Worm (Caenorhabditis elegans): Measurements from ENCODE around the gene inx-10.

DNA sequence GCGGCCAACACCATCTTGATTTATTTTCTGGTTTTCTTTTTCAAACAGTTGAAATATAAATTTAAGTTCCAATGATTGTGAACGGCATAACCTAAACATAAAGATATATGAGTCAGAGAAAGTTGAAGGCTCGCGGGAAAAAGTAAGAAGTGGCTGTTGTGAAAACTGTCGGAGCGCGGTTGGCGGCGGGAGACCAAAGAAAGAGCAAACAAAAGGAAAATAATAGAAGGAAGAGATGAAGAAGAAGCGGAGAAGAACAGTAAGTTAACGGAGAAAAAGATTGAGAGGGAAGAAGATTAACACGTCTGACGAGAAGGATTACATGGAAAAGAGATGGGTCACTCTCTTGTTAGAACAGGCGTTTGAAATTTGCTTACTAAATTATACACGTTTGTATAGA, at the start of gene inx-10:
- no peak for TF ChIP-seq ama-1 (optimal IDR thresholded peaks at IDR 0.05)
- no peak for TF ChIP-seq hnd-1 (tag; optimal IDR thresholded peaks at IDR 0.05)
- TF ChIP-seq aly-1 (tag; optimal IDR thresholded peaks at IDR 0.05) = no peak
- no peak for TF ChIP-seq pes-1 (GFP tag; IDR thresholded peaks at IDR 0.05)
- TF ChIP-seq F13C5.2 (tag; optimal IDR thresholded peaks at IDR 0.05) = no peak
- no peak for TF ChIP-seq flt-1 (GFP tag; IDR thresholded peaks at IDR 0.05)
